Fruit fly (Drosophila melanogaster) whole organism, embryonic: ENCODE measurements around the gene CG44174.

Source experiments
- Aef1 ChIP-seq: fragments of 200-800 bp; sonication (Bioruptor generic); IDR thresholded peaks from 3 replicates; pipeline ENCODE4 v1.3.6; 2022; ENCODE audit warnings: missing biosample characterization, missing genetic modification characterization
- CG10147 ChIP-seq: fragments of 200-800 bp; sonication (Bioruptor generic); optimal IDR thresholded peaks from 2 replicates; lab custom pipeline; 2019; ENCODE audit warnings: missing biosample characterization, mild to moderate bottlenecking, missing genetic modification characterization, moderate library complexity
- CG12155 ChIP-seq: fragments of 200-800 bp; sonication (Bioruptor generic); optimal IDR thresholded peaks from 3 replicates; lab custom pipeline; 2016; ENCODE audit warnings: missing biosample characterization, missing genetic modification characterization
- CG15479 ChIP-seq: fragments of 200-800 bp; sonication (Bioruptor generic); optimal IDR thresholded peaks from 3 replicates; lab custom pipeline; 2019; ENCODE audit warnings: missing biosample characterization, mild to moderate bottlenecking, missing genetic modification characterization, moderate library complexity
- CG15514 ChIP-seq: fragments of 200-800 bp; sonication (Bioruptor generic); optimal IDR thresholded peaks from 3 replicates; lab custom pipeline; 2017; ENCODE audit warnings: missing biosample characterization, missing genetic modification characterization, mild to moderate bottlenecking, moderate library complexity, missing genetic modification reagents
- CG17328 ChIP-seq: fragments of 200-800 bp; sonication (Bioruptor generic); IDR thresholded peaks from 2 replicates; pipeline ENCODE4 v1.3.6; 2022; ENCODE audit warnings: missing biosample characterization, missing genetic modification characterization
- CG17385 ChIP-seq: fragments of 200-800 bp; sonication (Bioruptor generic); optimal IDR thresholded peaks from 3 replicates; lab custom pipeline; 2018; ENCODE audit warnings: missing biosample characterization, mild to moderate bottlenecking, missing genetic modification characterization
- CG18262 ChIP-seq: fragments of 200-800 bp; optimal IDR thresholded peaks from 3 replicates; lab custom pipeline; 2019; ENCODE audit warnings: missing biosample characterization, mild to moderate bottlenecking, missing genetic modification characterization, moderate library complexity
- CG2712 ChIP-seq: fragments of 200-800 bp; optimal IDR thresholded peaks from 3 replicates; lab custom pipeline; 2019; ENCODE audit warnings: missing biosample characterization, mild to moderate bottlenecking, missing genetic modification characterization, moderate library complexity
- CG3995 ChIP-seq: fragments of 200-800 bp; sonication (Bioruptor generic); optimal IDR thresholded peaks from 3 replicates; lab custom pipeline; 2016; ENCODE audit warnings: missing biosample characterization, missing genetic modification characterization
- CG4730 ChIP-seq: fragments of 200-800 bp; sonication (Bioruptor generic); IDR thresholded peaks from 2 replicates; pipeline ENCODE4 v1.3.6; 2022; ENCODE audit warnings: missing biosample characterization, missing genetic modification characterization
- CG5180 ChIP-seq: fragments of 200-800 bp; sonication (Bioruptor generic); optimal IDR thresholded peaks from 3 replicates; lab custom pipeline; 2017; ENCODE audit warnings: missing biosample characterization, missing genetic modification characterization, mild to moderate bottlenecking, moderate library complexity, missing genetic modification reagents
- CG6689 ChIP-seq: fragments of 200-800 bp; sonication (Bioruptor generic); IDR thresholded peaks from 2 replicates; pipeline ENCODE4 v1.3.6; 2022; ENCODE audit warnings: missing biosample characterization, missing genetic modification characterization
- CG7372 ChIP-seq: fragments of 200-800 bp; sonication (Bioruptor generic); IDR thresholded peaks from 2 replicates; pipeline ENCODE4 v1.3.6; 2022; ENCODE audit warnings: missing biosample characterization, missing genetic modification characterization
- CG7839 ChIP-seq: fragments of 200-800 bp; sonication (Bioruptor generic); optimal IDR thresholded peaks from 3 replicates; lab custom pipeline; 2018; ENCODE audit warnings: missing biosample characterization, mild to moderate bottlenecking, missing genetic modification characterization, moderate library complexity
- CG8089 ChIP-seq: fragments of 200-800 bp; sonication (Bioruptor generic); optimal IDR thresholded peaks from 3 replicates; lab custom pipeline; 2016; ENCODE audit warnings: missing biosample characterization, missing genetic modification characterization
- CTCF ChIP-seq: fragments of 200-800 bp; sonication (Bioruptor generic); optimal IDR thresholded peaks from 2 replicates; lab custom pipeline; 2017; ENCODE audit warnings: missing biosample characterization, mild to moderate bottlenecking, missing genetic modification characterization, moderate library complexity
- D19A ChIP-seq: fragments of 200-800 bp; optimal IDR thresholded peaks from 3 replicates; lab custom pipeline; 2019; ENCODE audit warnings: missing biosample characterization, mild to moderate bottlenecking, missing genetic modification characterization, moderate library complexity
- Drgx ChIP-seq: fragments of 200-800 bp; sonication (Bioruptor generic); IDR thresholded peaks from 2 replicates; pipeline ENCODE4 v1.3.6; 2022; ENCODE audit warnings: missing biosample characterization, missing genetic modification characterization
- Ets65A ChIP-seq: fragments of 200-800 bp; sonication (Bioruptor generic); peaks from one replicate; lab custom pipeline; 2016; ENCODE audit warnings: missing biosample characterization, missing genetic modification characterization
- HHEX ChIP-seq: fragments of 200-800 bp; sonication (Bioruptor generic); optimal IDR thresholded peaks from 3 replicates; lab custom pipeline; 2017; ENCODE audit warnings: missing biosample characterization, mild to moderate bottlenecking, missing genetic modification characterization, missing genetic modification reagents
- Jarid2 ChIP-seq: fragments of 200-800 bp; sonication (Bioruptor generic); optimal IDR thresholded peaks from 3 replicates; lab custom pipeline; 2017; ENCODE audit warnings: mild to moderate bottlenecking, missing biosample characterization, missing genetic modification reagents, missing genetic modification characterization
- Nf-YB ChIP-seq: fragments of 200-800 bp; sonication (Bioruptor generic); optimal IDR thresholded peaks from 3 replicates; lab custom pipeline; 2019; ENCODE audit warnings: missing biosample characterization, mild to moderate bottlenecking, missing genetic modification characterization, moderate library complexity
- Oli ChIP-seq: fragments of 200-800 bp; sonication (Bioruptor generic); optimal IDR thresholded peaks from 2 replicates; lab custom pipeline; 2018; ENCODE audit warnings: missing biosample characterization, mild to moderate bottlenecking, missing genetic modification characterization, moderate library complexity
- Ssrp ChIP-seq: fragments of 200-800 bp; sonication (Bioruptor generic); optimal IDR thresholded peaks from 2 replicates; lab custom pipeline; 2018; ENCODE audit warnings: missing biosample characterization, mild to moderate bottlenecking, missing genetic modification characterization, moderate library complexity
- Stat92E ChIP-seq, 3 experiments: fragments of >200 bp in 2 of 3; fragments of 200-800 bp in 1 of 3; sonication (Bioruptor generic) in 1 of 3; optimal IDR thresholded peaks; 2 replicates each; lab custom pipeline; 2017 to 2019; ENCODE audit warnings: missing biosample characterization in 3 of 3, missing genetic modification characterization in 3 of 3, mild to moderate bottlenecking in 1 of 3, moderate library complexity in 1 of 3
- Taf1 ChIP-seq: fragments of 200-800 bp; sonication (Bioruptor generic); IDR thresholded peaks from 2 replicates; pipeline ENCODE4 v1.3.6; 2022; ENCODE audit warnings: missing biosample characterization, missing genetic modification characterization
- abd-A ChIP-seq: fragments of 200-800 bp; sonication (Bioruptor generic); optimal IDR thresholded peaks from 3 replicates; lab custom pipeline; 2019; ENCODE audit warnings: missing biosample characterization, mild to moderate bottlenecking, missing genetic modification characterization, moderate library complexity
- aop ChIP-seq: fragments of 200-800 bp; sonication (Bioruptor generic); IDR thresholded peaks from 2 replicates; pipeline ENCODE4 v1.3.6; 2022; ENCODE audit warnings: missing biosample characterization, missing genetic modification characterization
- crol ChIP-seq: fragments of 200-800 bp; sonication (Bioruptor generic); IDR thresholded peaks from 2 replicates; pipeline ENCODE4 v1.3.6; 2022; ENCODE audit warnings: missing biosample characterization, missing genetic modification characterization
- danr ChIP-seq: fragments of 200-800 bp; sonication (Bioruptor generic); IDR thresholded peaks from 2 replicates; pipeline ENCODE4 v1.3.6; 2022; ENCODE audit warnings: missing biosample characterization, missing genetic modification characterization
- dmrt11E ChIP-seq: fragments of 200-800 bp; sonication (Bioruptor generic); optimal IDR thresholded peaks from 3 replicates; lab custom pipeline; 2018; ENCODE audit warnings: missing biosample characterization, mild to moderate bottlenecking, missing genetic modification characterization, moderate library complexity
- grau ChIP-seq: fragments of 200-800 bp; optimal IDR thresholded peaks from 3 replicates; lab custom pipeline; 2019; ENCODE audit warnings: missing biosample characterization, mild to moderate bottlenecking, missing genetic modification characterization, moderate library complexity
- gsb-n ChIP-seq: fragments of 200-800 bp; sonication (Bioruptor generic); optimal IDR thresholded peaks from 3 replicates; lab custom pipeline; 2018; ENCODE audit warnings: missing biosample characterization, mild to moderate bottlenecking, missing genetic modification characterization
- nmo ChIP-seq: fragments of 200-800 bp; sonication (Bioruptor generic); optimal IDR thresholded peaks from 2 replicates; lab custom pipeline; 2018; ENCODE audit warnings: missing biosample characterization, mild to moderate bottlenecking, missing genetic modification characterization, moderate library complexity
- sens ChIP-seq: fragments of 200-800 bp; sonication (Bioruptor generic); peaks from one replicate; lab custom pipeline; 2016; ENCODE audit warnings: missing biosample characterization, missing genetic modification characterization
- tap ChIP-seq: fragments of 200-800 bp; optimal IDR thresholded peaks from 3 replicates; lab custom pipeline; 2019; ENCODE audit warnings: missing biosample characterization, mild to moderate bottlenecking, missing genetic modification characterization, moderate library complexity
- twi ChIP-seq: fragments of 200-800 bp; optimal IDR thresholded peaks from 2 replicates; lab custom pipeline; 2019; ENCODE audit warnings: missing biosample characterization, mild to moderate bottlenecking, missing genetic modification characterization, moderate library complexity
- yki ChIP-seq: fragments of >200 bp; optimal IDR thresholded peaks from 3 replicates; lab custom pipeline; 2018

The CG44174 gene

DNA sequence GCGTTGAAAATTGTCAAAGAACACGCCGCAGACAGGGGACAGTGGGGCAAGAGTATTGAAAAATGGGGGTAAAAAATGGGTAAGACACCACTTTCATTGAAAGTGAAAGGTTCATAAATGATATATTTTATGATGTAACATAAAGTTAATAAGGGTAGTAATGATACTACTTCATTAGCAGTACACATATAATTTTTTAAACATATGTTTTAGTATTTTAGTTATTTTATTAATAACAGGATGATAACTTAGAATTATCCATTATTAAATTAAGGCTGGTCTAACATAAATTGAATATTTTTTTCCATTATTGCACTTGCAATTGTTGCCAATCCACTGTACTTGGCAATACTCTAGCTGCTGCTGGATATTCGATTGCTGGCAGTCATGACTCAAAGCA lies 23.5 kb downstream of the CG44174 start (continued):
- TF ChIP-seq CG17328 (GFP tag; lab: Robert Waterston, UW) (peak; percentile 36; the same call in 1 of the 2 replicates), CG18262 (peak; percentile 69), CG2712 (tag; lab: Kevin White, UChicago) (peak; percentile 60), grau (tag; lab: Kevin White, UChicago) (peak; percentile 34), gsb-n (tag; lab: Kevin White, UChicago) (peak; percentile 32), CG15479 (GFP tag; lab: Kevin White, UChicago) (no peak), Drgx (peak; percentile 67), CG6689 (GFP tag; lab: Robert Waterston, UW) (peak; percentile 18; the same call in 1 of the 2 replicates), Ssrp (tag; lab: Kevin White, UChicago) (peak; percentile 40), dmrt11E (tag; lab: Kevin White, UChicago) (peak; percentile 68), CG15514 (GFP tag; lab: Kevin White, UChicago) (no peak), CG17385 (GFP tag; lab: Kevin White, UChicago) (peak; percentile 24), nmo (GFP tag; lab: Kevin White, UChicago) (peak; percentile 65), sens (GFP tag; lab: Kevin White, UChicago) (peak; percentile 77), aop (GFP tag; lab: Robert Waterston, UW) (no peak), danr (GFP tag; lab: Robert Waterston, UW) (no peak), CG7839 (peak; percentile 37), crol (GFP tag; lab: Robert Waterston, UW) (no peak)

DNA sequence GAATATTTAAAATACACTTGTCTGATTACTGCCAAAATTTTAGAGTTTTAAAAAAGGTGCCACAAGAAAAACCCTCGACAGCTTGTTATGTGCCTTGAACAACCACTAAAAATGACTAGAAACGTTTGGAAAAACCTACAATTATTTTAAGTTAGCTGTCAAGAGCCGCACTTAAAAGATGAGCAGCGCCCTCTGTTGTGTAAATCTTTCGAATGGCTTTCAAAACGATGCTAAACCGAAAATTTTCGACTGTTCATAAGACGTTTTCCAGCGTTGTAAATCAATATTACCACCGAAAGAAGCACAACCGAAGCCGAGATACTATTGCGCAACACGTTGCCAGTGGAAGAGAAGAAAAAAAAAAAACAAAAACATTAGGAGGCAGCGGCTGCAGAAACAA lies 26.4 kb downstream of the CG44174 start:
- TF ChIP-seq Stat92E (GFP tag; optimal IDR thresholded peaks at IDR 0.05; lab: Kevin White, UChicago) (no peak), Nf-YB (GFP tag; lab: Kevin White, UChicago) (no peak), CG10147 (GFP tag; lab: Kevin White, UChicago) (no peak), HHEX (GFP tag; lab: Kevin White, UChicago) (no peak), CTCF (peak; percentile 75), tap (tag; lab: Kevin White, UChicago) (no peak), danr (GFP tag; lab: Robert Waterston, UW) (no peak), Ets65A (peak; percentile 70), abd-A (no peak), Aef1 (no peak), CG7372 (GFP tag; lab: Robert Waterston, UW) (no peak), twi (tag; lab: Kevin White, UChicago) (no peak), CG5180 (GFP tag; lab: Kevin White, UChicago) (no peak), CG8089 (GFP tag; lab: Kevin White, UChicago) (no peak), Jarid2 (GFP tag; lab: Kevin White, UChicago) (no peak)

DNA sequence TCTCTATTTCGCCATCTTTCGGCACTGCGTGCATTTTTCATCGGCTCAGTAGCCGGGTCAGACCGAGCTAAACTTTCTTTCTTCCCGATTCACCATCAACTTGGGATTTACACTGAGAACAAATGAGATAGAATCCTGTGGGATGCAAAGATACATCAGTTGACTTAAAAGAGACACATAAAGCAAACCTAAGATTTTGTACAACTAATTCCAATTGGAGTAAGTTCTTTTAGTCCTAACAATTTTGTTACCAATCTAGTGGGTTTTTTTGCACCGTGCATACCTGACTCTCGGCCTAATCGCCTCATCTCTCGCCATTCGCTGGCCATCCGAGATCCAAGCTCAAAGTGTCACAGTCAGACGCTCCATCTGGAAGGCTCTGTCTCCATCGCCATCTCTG lies 32.7 kb downstream of the CG44174 start:
- TF ChIP-seq CG4730 (GFP tag; lab: Robert Waterston, UW) (no peak), Drgx (peak; percentile 42), CG3995 (GFP tag; lab: Kevin White, UChicago) (no peak), twi (tag; lab: Kevin White, UChicago) (no peak)

DNA sequence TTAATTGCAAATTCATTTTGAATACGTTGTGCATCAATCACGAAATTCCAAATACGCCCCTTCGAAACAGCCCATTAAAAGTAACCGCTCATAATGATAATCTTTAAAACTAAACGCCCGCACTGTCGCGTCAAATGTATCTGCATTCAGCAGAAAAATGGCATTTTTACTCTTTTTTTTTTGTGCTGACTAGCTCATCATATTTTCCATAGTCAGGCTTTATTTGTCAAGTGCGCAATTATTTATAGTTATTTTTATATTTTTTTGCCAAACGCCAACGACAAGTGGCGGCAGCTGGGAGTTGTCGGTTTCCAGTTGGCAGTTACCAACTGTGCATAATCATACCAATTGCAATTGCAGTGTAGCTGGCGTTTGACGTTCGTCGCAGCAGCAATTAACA lies 41.0 kb downstream of the CG44174 start, which contains the start of gene CG14280:
Gene CG14280, plus strand, starts transcription at position 301 of the 400 bp plus-strand sequence.
- TF ChIP-seq D19A: no peak
- TF ChIP-seq yki: no peak
- no peak for TF ChIP-seq Taf1 (GFP tag; lab: Robert Waterston, UW)
- TF ChIP-seq CG12155 (GFP tag; lab: Kevin White, UChicago): no peak
- no peak for TF ChIP-seq Oli
